Worm (Caenorhabditis elegans) whole organism, young adult: ENCODE results near the gene F21A3.11.

Source experiments
- B0261.1 ChIP-seq: sonication (generic microtip); optimal IDR thresholded peaks from 2 replicates; lab custom pipeline; 2016; ENCODE audit warnings: mild to moderate bottlenecking, missing genetic modification characterization, moderate library complexity, missing compliant biosample characterization
- B0336.3 ChIP-seq: fragments of 200-800 bp; sonication (Bioruptor generic); IDR thresholded peaks from 2 replicates; pipeline ENCODE4 v1.3.6; 2022; ENCODE audit warnings: missing genetic modification characterization, missing compliant biosample characterization
- F33H1.4 ChIP-seq: fragments of 200-800 bp; sonication (Bioruptor generic); IDR thresholded peaks from 2 replicates; pipeline ENCODE4 v1.3.6; 2022; ENCODE audit warnings: missing genetic modification reagents, missing genetic modification characterization, missing compliant biosample characterization
- F39B2.1 ChIP-seq: fragments of 200-800 bp; sonication (Bioruptor generic); IDR thresholded peaks from 2 replicates; pipeline ENCODE4 v1.3.6; 2022; ENCODE audit warnings: missing genetic modification reagents, missing genetic modification characterization, missing compliant biosample characterization
- F52B5.7 ChIP-seq: sonication (generic microtip); optimal IDR thresholded peaks from 2 replicates; lab custom pipeline; 2016; ENCODE audit warnings: mild to moderate bottlenecking, missing genetic modification characterization, missing compliant biosample characterization
- F55B11.4 ChIP-seq: sonication (generic microtip); optimal IDR thresholded peaks from 2 replicates; lab custom pipeline; 2016; ENCODE audit warnings: missing compliant biosample characterization, missing genetic modification characterization, borderline replicate concordance; ENCODE audit not compliant: insufficient read depth
- K11D2.4 ChIP-seq: fragments of 200-800 bp; sonication (Bioruptor generic); IDR thresholded peaks from 2 replicates; pipeline ENCODE4 v1.3.6; 2022; ENCODE audit warnings: missing genetic modification reagents, missing genetic modification characterization, missing compliant biosample characterization
- Y56A3A.18 ChIP-seq: fragments of 200-800 bp; sonication (Bioruptor generic); IDR thresholded peaks from 2 replicates; pipeline ENCODE4 v1.3.6; 2022; ENCODE audit warnings: missing genetic modification reagents, missing genetic modification characterization, missing compliant biosample characterization
- Y67H2A.10 ChIP-seq: fragments of 200-800 bp; sonication (Bioruptor generic); conservative IDR thresholded peaks from 2 replicates; pipeline ENCODE4 v1.3.6; 2022; ENCODE audit warnings: missing genetic modification reagents, missing genetic modification characterization, missing compliant biosample characterization
- Y79H2A.3 ChIP-seq: fragments of 200-800 bp; sonication (Bioruptor generic); conservative IDR thresholded peaks from 2 replicates; pipeline ENCODE4 v1.3.6; 2022; ENCODE audit warnings: missing genetic modification reagents, missing genetic modification characterization, missing compliant biosample characterization
- aptf-3 ChIP-seq: fragments of 200-800 bp; sonication (Bioruptor generic); IDR thresholded peaks from 2 replicates; pipeline ENCODE4 v1.3.6; 2022; ENCODE audit warnings: missing genetic modification characterization, missing compliant biosample characterization
- athp-1 ChIP-seq: sonication (generic microtip); optimal IDR thresholded peaks from 2 replicates; lab custom pipeline; 2017; ENCODE audit warnings: mild to moderate bottlenecking, missing genetic modification characterization, missing compliant biosample characterization
- attf-6 ChIP-seq: fragments of 200-800 bp; sonication (Bioruptor generic); IDR thresholded peaks from 2 replicates; pipeline ENCODE4 v1.3.6; 2022; ENCODE audit warnings: missing genetic modification reagents, missing genetic modification characterization, missing compliant biosample characterization
- cebp-1 ChIP-seq, 2 experiments: fragments of 200-800 bp in 1 of 2; sonication (Bioruptor generic) in 1 of 2; sonication (generic microtip) in 1 of 2; IDR thresholded peaks in 1 of 2; optimal IDR thresholded peaks in 1 of 2; 2 replicates each; pipeline versions ENCODE4 v1.3.6 to Lab custom; 2017 to 2022; ENCODE audit warnings: missing compliant biosample characterization in 2 of 2, missing genetic modification characterization in 2 of 2, mild to moderate bottlenecking in 1 of 2, missing genetic modification reagents in 1 of 2, moderate library complexity in 1 of 2
- cebp-2 ChIP-seq: fragments of 200-800 bp; sonication (Bioruptor generic); IDR thresholded peaks from 2 replicates; pipeline ENCODE4 v1.3.6; 2022; ENCODE audit warnings: missing genetic modification characterization, missing compliant biosample characterization
- ceh-58 ChIP-seq: fragments of 200-800 bp; sonication (Bioruptor generic); IDR thresholded peaks from 2 replicates; pipeline ENCODE4 v1.3.6; 2022; ENCODE audit warnings: missing genetic modification characterization, missing compliant biosample characterization
- chd-7 ChIP-seq: sonication (generic microtip); optimal IDR thresholded peaks from 2 replicates; lab custom pipeline; 2016; ENCODE audit warnings: mild to moderate bottlenecking, missing genetic modification characterization, moderate library complexity, missing compliant biosample characterization
- die-1 ChIP-seq: sonication (generic microtip); optimal IDR thresholded peaks from 2 replicates; lab custom pipeline; 2016; ENCODE audit warnings: missing genotype, mild to moderate bottlenecking, missing genetic modification characterization, missing compliant biosample characterization
- dox-1 ChIP-seq: fragments of 200-800 bp; sonication (Bioruptor generic); IDR thresholded peaks from 2 replicates; pipeline ENCODE4 v1.3.6; 2022; ENCODE audit warnings: missing genetic modification reagents, missing genetic modification characterization, missing compliant biosample characterization
- dpff-1 ChIP-seq: sonication (generic microtip); optimal IDR thresholded peaks from 2 replicates; lab custom pipeline; 2017; ENCODE audit warnings: mild to moderate bottlenecking, missing genetic modification characterization, missing compliant biosample characterization
- dpl-1 ChIP-seq: fragments of 150-350 bp; optimal IDR thresholded peaks from 2 replicates; lab custom pipeline; 2014; ENCODE audit warnings: missing biosample characterization, missing genetic modification reagents, missing genetic modification characterization
- efl-1 ChIP-seq: fragments of 150-350 bp; optimal IDR thresholded peaks from 2 replicates; lab custom pipeline; 2014; ENCODE audit warnings: missing biosample characterization, missing genetic modification reagents, missing genetic modification characterization
- hlh-26 ChIP-seq: fragments of 200-800 bp; sonication (Bioruptor generic); conservative IDR thresholded peaks from 2 replicates; pipeline ENCODE4 v1.3.6; 2022; ENCODE audit warnings: missing genetic modification reagents, missing genetic modification characterization, missing compliant biosample characterization
- hmg-1.2 ChIP-seq: fragments of 200-800 bp; sonication (Bioruptor generic); IDR thresholded peaks from 2 replicates; pipeline ENCODE4 v1.3.6; 2022; ENCODE audit warnings: missing genetic modification reagents, missing genetic modification characterization, missing compliant biosample characterization
- hmg-20 ChIP-seq: fragments of 200-800 bp; sonication (Bioruptor generic); IDR thresholded peaks from 2 replicates; pipeline ENCODE4 v1.3.6; 2022; ENCODE audit warnings: missing genetic modification reagents, missing genetic modification characterization, missing compliant biosample characterization
- hrde-1 ChIP-seq: sonication (generic microtip); optimal IDR thresholded peaks from 2 replicates; lab custom pipeline; 2016; ENCODE audit warnings: missing genetic modification characterization, mild to moderate bottlenecking, missing compliant biosample characterization, moderate library complexity, missing genotype, missing genetic modification reagents, borderline replicate concordance
- lag-1 ChIP-seq: fragments of 200-800 bp; sonication (Bioruptor generic); IDR thresholded peaks from 2 replicates; pipeline ENCODE4 v1.3.6; 2022; ENCODE audit warnings: missing genetic modification reagents, missing genetic modification characterization, missing compliant biosample characterization
- let-526 ChIP-seq: fragments of 200-800 bp; sonication (Bioruptor generic); IDR thresholded peaks from 2 replicates; pipeline ENCODE4 v1.3.6; 2022; ENCODE audit warnings: missing genetic modification reagents, missing genetic modification characterization, missing compliant biosample characterization
- lin-26 ChIP-seq: fragments of 200-800 bp; sonication (Bioruptor generic); IDR thresholded peaks from 2 replicates; pipeline ENCODE4 v1.3.6; 2022; ENCODE audit warnings: missing genetic modification reagents, missing genetic modification characterization, missing compliant biosample characterization
- lin-40 ChIP-seq: sonication (generic microtip); optimal IDR thresholded peaks from 2 replicates; lab custom pipeline; 2016; ENCODE audit warnings: missing genetic modification characterization, mild to moderate bottlenecking, missing compliant biosample characterization, missing genotype, missing genetic modification reagents
- lir-1 ChIP-seq: fragments of 200-800 bp; sonication (Bioruptor generic); conservative IDR thresholded peaks from 2 replicates; pipeline ENCODE4 v1.3.6; 2022; ENCODE audit warnings: missing genetic modification reagents, missing genetic modification characterization, missing compliant biosample characterization
- lsl-1 ChIP-seq: fragments of 200-800 bp; sonication (Bioruptor generic); optimal IDR thresholded peaks from 2 replicates; lab custom pipeline; 2018; ENCODE audit warnings: mild to moderate bottlenecking, missing genetic modification characterization, moderate library complexity, missing compliant biosample characterization
- lsy-27 ChIP-seq: sonication (generic microtip); optimal IDR thresholded peaks from 2 replicates; lab custom pipeline; 2017; ENCODE audit warnings: missing genetic modification characterization, mild to moderate bottlenecking, missing compliant biosample characterization, antibody characterized with exemption, missing genotype, borderline replicate concordance; ENCODE audit not compliant: insufficient read depth
- mcd-1 ChIP-seq: fragments of 200-800 bp; sonication (Bioruptor generic); IDR thresholded peaks from 2 replicates; pipeline ENCODE4 v1.3.6; 2022; ENCODE audit warnings: missing genetic modification reagents, missing genetic modification characterization, missing compliant biosample characterization
- nfyb-1 ChIP-seq: fragments of 200-800 bp; sonication (Bioruptor generic); IDR thresholded peaks from 2 replicates; pipeline ENCODE4 v1.3.6; 2022; ENCODE audit warnings: missing genetic modification reagents, missing genetic modification characterization, missing compliant biosample characterization
- nhr-80 ChIP-seq: sonication (generic microtip); optimal IDR thresholded peaks from 2 replicates; lab custom pipeline; 2016; ENCODE audit warnings: missing genetic modification characterization, missing compliant biosample characterization
- nhr-90 ChIP-seq: sonication (generic microtip); optimal IDR thresholded peaks from 2 replicates; lab custom pipeline; 2016; ENCODE audit warnings: missing genotype, mild to moderate bottlenecking, missing genetic modification characterization, missing compliant biosample characterization
- rec-8 ChIP-seq, 2 experiments: sonication (generic microtip); optimal IDR thresholded peaks; 2 replicates each; lab custom pipeline; 2016; ENCODE audit warnings: mild to moderate bottlenecking in 2 of 2, missing genetic modification characterization in 2 of 2, missing genetic modification reagents in 2 of 2, missing genotype in 2 of 2, missing biosample characterization in 1 of 2, missing compliant biosample characterization in 1 of 2, moderate library complexity in 1 of 2
- snpc-3.4 ChIP-seq: sonication (generic microtip); optimal IDR thresholded peaks from 2 replicates; lab custom pipeline; 2017; ENCODE audit warnings: missing genetic modification characterization, mild to moderate bottlenecking, missing compliant biosample characterization, antibody characterized with exemption, moderate library complexity, missing genotype, missing genetic modification reagents
- tbp1 ChIP-seq: fragments of 200-800 bp; sonication (Bioruptor generic); optimal IDR thresholded peaks from 2 replicates; lab custom pipeline; 2018; ENCODE audit warnings: mild to moderate bottlenecking, missing genetic modification characterization, missing compliant biosample characterization
- unc-62 ChIP-seq: fragments of 150-350 bp; optimal IDR thresholded peaks from 2 replicates; lab custom pipeline; 2014; ENCODE audit warnings: missing biosample characterization, missing genetic modification reagents, missing genetic modification characterization
- zfh-2 ChIP-seq: fragments of 200-800 bp; sonication (Bioruptor generic); conservative IDR thresholded peaks from 2 replicates; pipeline ENCODE4 v1.3.6; 2022; ENCODE audit warnings: missing genetic modification reagents, missing genetic modification characterization, missing compliant biosample characterization
- zim-3 ChIP-seq: sonication (generic microtip); optimal IDR thresholded peaks from 2 replicates; lab custom pipeline; 2017; ENCODE audit warnings: mild to moderate bottlenecking, missing genetic modification characterization, moderate library complexity, missing compliant biosample characterization
- ztf-18 ChIP-seq: sonication (generic microtip); optimal IDR thresholded peaks from 2 replicates; lab custom pipeline; 2016; ENCODE audit warnings: missing genotype, mild to moderate bottlenecking, missing genetic modification characterization, missing compliant biosample characterization
- ztf-22 ChIP-seq: fragments of 200-800 bp; sonication (Bioruptor generic); optimal IDR thresholded peaks from 2 replicates; lab custom pipeline; 2018; ENCODE audit warnings: mild to moderate bottlenecking, missing genetic modification characterization, moderate library complexity, missing compliant biosample characterization
- ztf-25 ChIP-seq: fragments of 200-800 bp; sonication (Bioruptor generic); IDR thresholded peaks from 2 replicates; pipeline ENCODE4 v1.3.6; 2022; ENCODE audit warnings: missing genetic modification reagents, missing genetic modification characterization, missing compliant biosample characterization

The F21A3.11 gene

DNA sequence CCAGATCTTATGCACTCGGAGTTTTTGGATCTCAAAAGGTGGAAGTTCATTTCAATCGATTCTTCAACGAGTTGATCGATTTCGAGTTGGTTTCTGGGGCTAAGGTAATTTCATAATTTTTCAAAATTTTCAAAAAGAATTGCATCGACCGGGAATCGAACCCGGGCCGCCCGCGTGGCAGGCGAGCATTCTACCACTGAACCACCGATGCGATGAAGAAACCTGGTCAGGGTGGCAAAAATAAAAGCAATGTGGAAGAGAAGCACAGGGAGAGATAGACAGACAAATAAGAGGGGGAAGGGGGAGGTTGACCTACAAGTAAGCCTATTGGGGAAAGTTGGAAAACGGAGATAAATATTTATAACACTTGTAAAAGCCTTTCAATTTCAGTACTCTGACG, 27.9 kb downstream of the F21A3.11 start (continued):
- no peak for TF ChIP-seq F39B2.1 (GFP tag; lab: Robert Waterston, UW)
- TF ChIP-seq attf-6 (GFP tag; lab: Robert Waterston, UW), result peak; percentile 33; the same call in 1 of the 2 replicates
- TF ChIP-seq rec-8 (tag; optimal IDR thresholded peaks at IDR 0.05; lab: Kevin White, UChicago), result no peak
- TF ChIP-seq dpff-1 (tag; lab: Kevin White, UChicago), result no peak
- no peak for TF ChIP-seq zim-3
- peak; percentile 19 for TF ChIP-seq chd-7
- TF ChIP-seq hmg-1.2 (GFP tag; lab: Robert Waterston, UW), result peak; percentile 64
- no peak for TF ChIP-seq ztf-25
- peak; percentile 38 for TF ChIP-seq nhr-90
- peak; percentile 53 for TF ChIP-seq F52B5.7 (tag; lab: Kevin White, UChicago)
- no peak for TF ChIP-seq lin-40 (tag; lab: Kevin White, UChicago)
- 0 out of 2 replicates have a peak, but pooled peaks have one; percentile 52 for TF ChIP-seq lir-1 (GFP tag; lab: Robert Waterston, UW)
- peak; percentile 24 for TF ChIP-seq nhr-80 (tag; lab: Kevin White, UChicago)
- TF ChIP-seq tbp1, result peak; percentile 93
- no peak for TF ChIP-seq unc-62
- TF ChIP-seq Y67H2A.10 (GFP tag; lab: Robert Waterston, UW), result no peak
- no peak for TF ChIP-seq lag-1 (GFP tag; lab: Robert Waterston, UW)
- TF ChIP-seq mcd-1 (GFP tag; lab: Robert Waterston, UW), result peak; percentile 56; the same call in 1 of the 2 replicates
- TF ChIP-seq lsl-1 (GFP tag; lab: Kevin White, UChicago), result peak; percentile 36
- TF ChIP-seq F55B11.4 (tag; lab: Kevin White, UChicago), result no peak
- peak; percentile 71; the same call in 1 of the 2 replicates for TF ChIP-seq Y56A3A.18 (GFP tag; lab: Robert Waterston, UW)
- TF ChIP-seq aptf-3 (GFP tag; lab: Robert Waterston, UW), result no peak
- TF ChIP-seq nfyb-1 (GFP tag; lab: Robert Waterston, UW), result 0 out of 2 replicates have a peak, but pooled peaks have one; percentile 52
- TF ChIP-seq snpc-3.4 (tag; lab: Kevin White, UChicago), result no peak
- peak; percentile 43; the same call in 1 of the 2 replicates for TF ChIP-seq K11D2.4 (GFP tag; lab: Robert Waterston, UW)
- peak; percentile 46 for TF ChIP-seq ztf-18 (tag; lab: Kevin White, UChicago)
- TF ChIP-seq B0261.1 (tag; lab: Kevin White, UChicago), result peak; percentile 85
- TF ChIP-seq hrde-1 (tag; lab: Kevin White, UChicago), result no peak
- no peak for TF ChIP-seq hlh-26
- TF ChIP-seq B0336.3 (GFP tag; lab: Robert Waterston, UW), result no peak
- 0 out of 2 replicates have a peak, but pooled peaks have one; percentile 62 for TF ChIP-seq ceh-58
- TF ChIP-seq dox-1 (GFP tag; lab: Robert Waterston, UW), result peak; percentile 63

DNA sequence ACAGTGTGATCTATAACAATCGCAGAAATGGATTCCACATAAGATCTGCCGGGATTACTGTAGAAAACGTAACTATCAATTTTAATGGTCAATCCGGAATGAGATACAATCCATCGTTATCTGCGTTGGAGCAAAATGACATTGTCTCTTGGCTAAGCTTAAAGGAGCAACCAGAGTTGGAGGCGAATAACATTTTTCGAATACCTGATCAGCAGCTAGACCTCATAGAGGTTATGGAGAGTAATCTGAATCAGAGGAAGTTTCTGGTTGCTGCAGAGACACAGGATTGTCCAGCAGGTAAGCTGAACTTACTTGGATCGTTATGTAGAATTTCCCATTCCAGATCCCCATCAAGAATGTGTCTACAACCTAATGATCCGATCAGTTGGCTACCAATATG, 29.4 kb downstream of the F21A3.11 start:
- TF ChIP-seq hmg-20 (GFP tag; lab: Robert Waterston, UW) (no peak), let-526 (GFP tag; lab: Robert Waterston, UW) (no peak), mcd-1 (GFP tag; lab: Robert Waterston, UW) (no peak), die-1 (no peak), dpl-1 (GFP tag; lab: Kevin White, UChicago) (no peak), lin-26 (GFP tag; lab: Robert Waterston, UW) (no peak), Y79H2A.3 (GFP tag; lab: Robert Waterston, UW) (no peak), ztf-22 (GFP tag; lab: Kevin White, UChicago) (no peak), zfh-2 (GFP tag; lab: Robert Waterston, UW) (no peak), efl-1 (GFP tag; lab: Kevin White, UChicago) (no peak), cebp-2 (GFP tag; lab: Robert Waterston, UW) (no peak), athp-1 (tag; lab: Kevin White, UChicago) (no peak), cebp-1 (GFP tag; IDR thresholded peaks at IDR 0.05; lab: Robert Waterston, UW) (no peak), cebp-1 (tag; optimal IDR thresholded peaks at IDR 0.05; lab: Kevin White, UChicago) (no peak), F33H1.4 (GFP tag; lab: Robert Waterston, UW) (no peak), lsy-27 (no peak)
